Fruit fly (Drosophila melanogaster): ENCODE data around the gene CG3198.

The CG3198 gene

dm6 chrX:6705059-6705802, 31.5 kb upstream of the CG3198 start (continued):
- TF ChIP-seq Ets21C (GFP tag; optimal IDR thresholded peaks at IDR 0.05) (peak; percentile 24), CG11762 (GFP tag; optimal IDR thresholded peaks at IDR 0.05; ENCODE audit: insufficient read depth) (no peak), lz (GFP tag; optimal IDR thresholded peaks at IDR 0.05) (peak; percentile 30), CG32006 (GFP tag; optimal IDR thresholded peaks at IDR 0.05) (peak; percentile 54), CG7368 (GFP tag; optimal IDR thresholded peaks at IDR 0.05) (no peak), Met (GFP tag; optimal IDR thresholded peaks at IDR 0.05) (peak; percentile 7), fkh (GFP tag; optimal IDR thresholded peaks at IDR 0.05) (no peak), CG11902 (GFP tag; optimal IDR thresholded peaks at IDR 0.05) (no peak), CG10669 (GFP tag; optimal IDR thresholded peaks at IDR 0.05) (peak; percentile 40), CG1621 (tag; optimal IDR thresholded peaks at IDR 0.05) (peak; percentile 19), cyc (GFP tag; optimal IDR thresholded peaks at IDR 0.05) (no peak), CG11294 (GFP tag; IDR thresholded peaks at IDR 0.05) (no peak), Eip75B (GFP tag; optimal IDR thresholded peaks at IDR 0.05) (peak; percentile 49), pdm3 (GFP tag; optimal IDR thresholded peaks at IDR 0.05) (peak; percentile 20), Hr4 (GFP tag; optimal IDR thresholded peaks at IDR 0.05) (peak; percentile 59), CG6276 (GFP tag; optimal IDR thresholded peaks at IDR 0.05) (peak; percentile 21), eg (GFP tag; IDR thresholded peaks at IDR 0.05) (0 out of 3 replicates have a peak, but pooled peaks have one; percentile 16), salr (GFP tag; optimal IDR thresholded peaks at IDR 0.05) (peak; percentile 5 to 32), Sox102F (GFP tag; optimal IDR thresholded peaks at IDR 0.05) (no peak), dac (GFP tag; optimal IDR thresholded peaks at IDR 0.05) (no peak), Hr38 (GFP tag; optimal IDR thresholded peaks at IDR 0.05) (no peak), CG10631 (GFP tag; optimal IDR thresholded peaks at IDR 0.05) (peak; percentile 43), CG31627 (GFP tag; optimal IDR thresholded peaks at IDR 0.05) (no peak), CG34406 (GFP tag; optimal IDR thresholded peaks at IDR 0.05) (no peak), CG9139 (GFP tag; optimal IDR thresholded peaks at IDR 0.05) (no peak), acj6 (GFP tag; optimal IDR thresholded peaks at IDR 0.05) (peak; percentile 25), fd85E (GFP tag; optimal IDR thresholded peaks at IDR 0.05) (no peak), CG6808 (GFP tag; optimal IDR thresholded peaks at IDR 0.05) (peak; percentile 46), CG8632 (GFP tag; optimal IDR thresholded peaks at IDR 0.05) (peak; percentile 16), CG8319 (GFP tag; optimal IDR thresholded peaks at IDR 0.05) (no peak), dsx (GFP tag; optimal IDR thresholded peaks at IDR 0.05; ENCODE audit: poor library complexity, severe bottlenecking) (peak; percentile 26), CG4318 (GFP tag; optimal IDR thresholded peaks at IDR 0.05) (peak; percentile 34), ss (GFP tag; optimal IDR thresholded peaks at IDR 0.05) (peak in 1 of 2 experiments; percentile 48), CG6854 (GFP tag; optimal IDR thresholded peaks at IDR 0.05) (no peak), CG3032 (tag; optimal IDR thresholded peaks at IDR 0.05) (peak; percentile 26), topi (GFP tag; optimal IDR thresholded peaks at IDR 0.05) (peak; percentile 32)

DNA sequence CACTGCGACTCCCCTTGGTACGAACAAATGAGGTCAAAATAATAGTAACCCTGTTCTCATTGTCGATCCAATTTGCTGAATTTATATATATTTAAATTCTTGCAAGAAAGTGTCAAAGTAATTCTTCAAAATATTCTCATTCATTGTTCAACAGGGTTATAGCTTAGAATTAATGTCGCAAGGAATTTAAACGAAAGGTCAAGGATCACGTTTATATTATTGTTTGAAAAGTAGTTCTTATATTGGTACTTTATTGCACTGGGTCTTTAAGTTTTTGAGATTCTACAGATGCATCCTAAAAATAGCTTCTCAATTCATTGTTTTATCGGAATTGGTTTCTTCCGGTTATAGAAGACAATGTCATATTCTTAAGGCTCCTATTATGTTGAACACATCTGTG, 30.2 kb upstream of the CG3198 start:
- TF ChIP-seq esn (GFP tag; optimal IDR thresholded peaks at IDR 0.05) (peak; percentile 13), CG3919 (GFP tag; optimal IDR thresholded peaks at IDR 0.05) (no peak), ss (GFP tag; optimal IDR thresholded peaks at IDR 0.05) (peak; percentile 26 to 55), CG16779 (tag; optimal IDR thresholded peaks at IDR 0.05) (no peak), fd59A (GFP tag; optimal IDR thresholded peaks at IDR 0.05) (peak; percentile 47), CG8119 (GFP tag; IDR thresholded peaks at IDR 0.05) (no peak), dac (GFP tag; optimal IDR thresholded peaks at IDR 0.05) (no peak), CG6276 (GFP tag; optimal IDR thresholded peaks at IDR 0.05) (no peak), Met (GFP tag; optimal IDR thresholded peaks at IDR 0.05) (no peak), CG11902 (GFP tag; optimal IDR thresholded peaks at IDR 0.05) (no peak), vri (GFP tag; optimal IDR thresholded peaks at IDR 0.05) (no peak), topi (GFP tag; optimal IDR thresholded peaks at IDR 0.05) (no peak), CG34406 (GFP tag; optimal IDR thresholded peaks at IDR 0.05) (no peak), CG3032 (tag; optimal IDR thresholded peaks at IDR 0.05) (peak; percentile 18), CG11294 (GFP tag; IDR thresholded peaks at IDR 0.05) (no peak), acj6 (GFP tag; optimal IDR thresholded peaks at IDR 0.05) (peak; percentile 30), CG9139 (GFP tag; optimal IDR thresholded peaks at IDR 0.05) (no peak), CG8319 (GFP tag; optimal IDR thresholded peaks at IDR 0.05) (no peak), Hr38 (GFP tag; optimal IDR thresholded peaks at IDR 0.05) (no peak), Ets21C (GFP tag; optimal IDR thresholded peaks at IDR 0.05) (no peak), pdm3 (GFP tag; optimal IDR thresholded peaks at IDR 0.05) (peak; percentile 20), Sox15 (GFP tag; optimal IDR thresholded peaks at IDR 0.05) (no peak), Sox102F (GFP tag; optimal IDR thresholded peaks at IDR 0.05) (no peak), Eip93F (GFP tag; optimal IDR thresholded peaks at IDR 0.05) (no peak), Eip75B (GFP tag; optimal IDR thresholded peaks at IDR 0.05) (peak; percentile 18), fd85E (GFP tag; optimal IDR thresholded peaks at IDR 0.05) (no peak), fkh (GFP tag; optimal IDR thresholded peaks at IDR 0.05) (no peak), CG6854 (GFP tag; optimal IDR thresholded peaks at IDR 0.05) (no peak), eg (GFP tag; IDR thresholded peaks at IDR 0.05) (no peak), Gug (GFP tag; IDR thresholded peaks at IDR 0.05) (no peak), CG4318 (GFP tag; optimal IDR thresholded peaks at IDR 0.05) (peak; percentile 13), svp (GFP tag) (peak; percentile 28)

Data from whole organism, prepupa.